Worm (Caenorhabditis elegans) whole organism, L4/young adult: ENCODE data around the gene W06G6.20.

Source experiments
- W03F9.2 ChIP-seq: fragments of 150-350 bp; optimal IDR thresholded peaks from 2 replicates; lab custom pipeline; 2014; ENCODE audit warnings: missing biosample characterization, missing genetic modification characterization
- him-1 ChIP-seq: sonication (generic microtip); optimal IDR thresholded peaks from 2 replicates; lab custom pipeline; 2016; ENCODE audit warnings: missing genotype, missing genetic modification reagents, missing genetic modification characterization, missing compliant biosample characterization

DNA sequence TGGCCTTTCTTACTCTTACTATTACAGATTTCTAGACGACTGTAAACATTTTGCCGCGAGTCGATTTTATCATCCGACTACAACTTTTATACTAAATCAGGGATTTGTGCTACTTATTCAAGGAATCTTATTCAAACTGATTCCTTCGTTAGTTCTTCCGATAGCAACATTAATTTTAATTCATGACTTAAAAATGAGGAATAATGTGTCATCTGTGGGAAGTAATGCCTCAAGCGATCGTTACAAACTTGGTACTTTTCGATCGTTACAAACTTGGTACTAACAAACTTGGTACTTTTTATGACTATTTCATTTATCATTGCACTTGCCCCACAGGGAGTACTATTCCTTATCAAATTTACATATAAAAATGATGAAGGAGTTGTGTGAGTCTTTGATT is 30.7 kb downstream of the W06G6.20 start, which contains the start of gene Y70C5A.4:
- no peak for TF ChIP-seq W03F9.2 (tag; lab: Kevin White, UChicago)
- TF ChIP-seq him-1 = no peak
